Worm (Caenorhabditis elegans) whole organism, L4/young adult: ENCODE measurements around the gene clec-218.

ENCODE experiments used
- W03F9.2 ChIP-seq: fragments of 150-350 bp; optimal IDR thresholded peaks from 2 replicates; lab custom pipeline; 2014; ENCODE audit warnings: missing biosample characterization, missing genetic modification characterization
- dao-5 ChIP-seq: sonication (generic microtip); optimal IDR thresholded peaks from 2 replicates; lab custom pipeline; 2016; ENCODE audit warnings: missing genotype, missing genetic modification characterization, moderate library complexity, missing compliant biosample characterization
- him-1 ChIP-seq: sonication (generic microtip); optimal IDR thresholded peaks from 2 replicates; lab custom pipeline; 2016; ENCODE audit warnings: missing genotype, missing genetic modification reagents, missing genetic modification characterization, missing compliant biosample characterization

clec-218 gene

ce11 chrV:8284800-8285199 lies 22.9 kb upstream of the clec-218 start, which contains the start of gene slc-17.5:
Gene slc-17.5, minus strand, starts transcription at chrV:8284900.
- TF ChIP-seq W03F9.2 (tag; lab: Kevin White, UChicago) = no peak
- TF ChIP-seq him-1 (tag; lab: Kevin White, UChicago) = no peak
- no peak for TF ChIP-seq dao-5 (tag; lab: Kevin White, UChicago)

ce11 chrV:8285455-8285854 lies 22.3 kb upstream of the clec-218 start:
- no peak for TF ChIP-seq him-1 (tag; lab: Kevin White, UChicago)
- TF ChIP-seq W03F9.2 (tag; lab: Kevin White, UChicago) = no peak
- TF ChIP-seq dao-5 (tag; lab: Kevin White, UChicago) = no peak

- TF ChIP-seq him-1 (tag; lab: Kevin White, UChicago) (no peak), dao-5 (tag; lab: Kevin White, UChicago) (no peak), W03F9.2 (tag; lab: Kevin White, UChicago) (no peak)
Observed at ce11 chrV:8288125-8288806, 19.5 kb upstream of the clec-218 start.

DNA sequence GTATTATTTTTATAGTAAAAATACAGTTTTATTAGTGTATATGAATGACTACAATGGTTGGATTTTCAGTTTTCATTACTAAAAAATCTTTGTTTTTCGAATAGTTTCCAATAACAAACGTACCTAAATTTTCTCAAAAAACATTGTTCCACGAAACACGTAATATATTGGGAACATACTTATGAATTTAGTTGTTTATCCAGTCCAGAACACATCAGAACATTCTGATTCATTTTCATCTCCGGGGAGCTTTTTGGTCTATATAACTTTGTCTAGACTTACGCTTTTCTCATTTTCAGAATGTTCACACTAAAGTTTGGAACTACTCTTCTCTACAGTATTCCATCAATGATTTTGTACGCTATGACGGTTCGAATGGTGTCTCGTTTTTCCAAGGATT lies 16.0 kb upstream of the clec-218 start, which contains the start of gene srg-33:
srg-33 (plus strand) TSS at position 301 of the 400 bp plus-strand sequence.
- TF ChIP-seq him-1 (tag; lab: Kevin White, UChicago) = no peak

DNA sequence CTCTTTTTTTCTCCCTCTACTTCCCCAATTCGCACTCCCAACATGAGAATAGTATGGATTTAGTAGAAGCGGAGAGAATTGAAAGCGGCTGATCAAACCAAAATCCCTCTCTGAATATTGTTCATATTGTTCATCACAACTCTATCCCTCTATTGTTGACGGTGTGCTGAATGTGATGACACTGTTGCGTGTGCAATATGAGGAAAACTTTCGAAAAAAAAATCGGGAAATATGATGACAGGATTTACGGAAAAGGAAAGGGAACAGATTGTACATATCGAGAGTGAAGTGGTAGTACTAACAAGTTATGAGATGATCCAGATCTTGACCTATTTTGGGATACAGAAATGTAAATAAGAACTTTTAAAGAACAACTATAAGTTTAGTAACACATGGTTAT lies 11.9 kb upstream of the clec-218 start, which contains the start of gene smex-1:
smex-1 (minus strand) TSS at position 101 of the 400 bp plus-strand sequence.
- no peak for TF ChIP-seq him-1 (tag; lab: Kevin White, UChicago)
- no peak for TF ChIP-seq W03F9.2 (tag; lab: Kevin White, UChicago)
- no peak for TF ChIP-seq dao-5 (tag; lab: Kevin White, UChicago)

ce11 chrV:8297504-8297903 lies 10.2 kb upstream of the clec-218 start, which contains the start of gene W02D7.4:
Gene W02D7.4, minus strand, starts transcription at chrV:8297604.
- TF ChIP-seq W03F9.2 (tag; lab: Kevin White, UChicago) (no peak), him-1 (tag; lab: Kevin White, UChicago) (no peak), dao-5 (tag; lab: Kevin White, UChicago) (no peak)

DNA sequence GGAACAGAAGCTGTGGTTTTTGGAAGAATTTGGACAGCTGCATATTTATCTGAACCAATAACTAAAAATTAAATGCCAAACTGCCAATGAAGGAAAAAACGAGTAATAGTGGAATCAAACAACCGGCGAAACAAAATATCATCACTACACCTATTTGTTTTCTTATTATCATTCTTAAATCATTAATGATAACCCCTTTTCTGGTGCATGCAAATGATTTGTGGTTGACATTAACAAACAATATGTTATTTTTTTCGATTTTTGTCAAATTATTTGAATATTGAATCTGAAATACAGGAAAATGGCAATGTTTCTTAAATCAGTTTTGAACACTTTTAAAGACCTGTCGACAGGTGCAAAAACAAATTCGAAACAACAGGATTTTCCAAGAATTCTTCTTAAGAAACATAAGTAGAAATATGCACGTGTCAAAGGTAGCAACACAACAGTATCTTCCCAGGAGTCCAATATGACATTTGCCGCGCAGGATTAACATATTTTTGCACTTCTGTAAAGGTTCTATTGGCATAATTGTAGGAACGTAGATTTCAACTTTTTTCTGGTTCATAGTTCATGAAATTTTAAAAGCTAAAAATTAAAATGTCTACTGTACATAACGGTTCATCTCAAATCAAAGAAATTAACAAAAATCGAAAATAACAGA lies 8.4 kb upstream of the clec-218 start, which contains the start of gene W02D7.5:
W02D7.5 (minus strand) TSS at position 51 of the 664 bp plus-strand sequence.
- TF ChIP-seq him-1 (tag; lab: Kevin White, UChicago) (no peak), dao-5 (tag; lab: Kevin White, UChicago) (no peak), W03F9.2 (tag; lab: Kevin White, UChicago) (no peak)

- TF ChIP-seq W03F9.2 (tag; lab: Kevin White, UChicago) = peak; percentile 42
- no peak for TF ChIP-seq dao-5 (tag; lab: Kevin White, UChicago)
Observed at ce11 chrV:8300935-8301535, 6.7 kb upstream of the clec-218 start, which contains the start of gene W02D7.6. Gene W02D7.6, minus strand, starts transcription at chrV:8301507.

ce11 chrV:8302522-8302921 lies 5.2 kb upstream of the clec-218 start, which contains the start of gene sel-9:
Gene sel-9, minus strand, starts transcription at chrV:8302580.
- TF ChIP-seq W03F9.2 (tag; lab: Kevin White, UChicago) (no peak), dao-5 (tag; lab: Kevin White, UChicago) (no peak), him-1 (tag; lab: Kevin White, UChicago) (no peak)

DNA sequence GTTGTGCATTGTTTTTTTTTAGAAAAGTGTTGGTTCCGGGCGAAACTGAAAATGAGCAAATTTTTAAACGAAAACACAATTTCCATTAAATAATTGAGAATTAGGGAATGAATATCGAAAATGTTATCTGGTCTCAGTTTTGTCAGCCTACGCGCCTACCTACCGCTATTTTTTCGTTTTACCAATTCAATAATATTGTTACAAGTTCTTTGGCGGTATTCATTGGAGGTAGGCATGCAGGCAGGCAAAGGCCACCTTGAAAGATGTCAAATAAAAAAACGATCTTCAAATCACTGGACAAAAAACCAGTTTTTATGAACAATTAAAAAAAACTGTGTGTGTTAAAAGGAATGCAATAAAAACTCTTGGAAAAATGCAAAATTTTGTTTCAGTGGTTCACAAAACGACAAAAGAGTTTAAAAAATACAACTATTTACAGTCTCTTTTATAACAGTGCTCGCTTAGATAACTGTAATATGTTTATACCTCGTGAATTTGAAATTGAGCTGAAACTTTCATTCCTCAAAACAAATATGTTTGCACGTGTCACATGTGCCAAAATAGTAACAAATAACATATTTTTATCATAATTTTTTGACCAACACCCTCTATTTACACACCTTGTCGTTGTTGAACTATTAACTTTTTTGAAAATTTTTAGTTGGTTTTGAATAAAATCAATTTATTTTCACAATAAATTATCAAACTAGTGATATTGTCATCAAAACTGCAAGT lies 3.1 kb upstream of the clec-218 start, which contains the start of gene W02D7.11:
W02D7.11 (minus strand) TSS at position 51 of the 735 bp plus-strand sequence.
- TF ChIP-seq dao-5 (tag; lab: Kevin White, UChicago) (no peak), W03F9.2 (tag; lab: Kevin White, UChicago) (no peak), him-1 (tag; lab: Kevin White, UChicago) (no peak)

- TF ChIP-seq him-1 (tag; lab: Kevin White, UChicago) (no peak), W03F9.2 (tag; lab: Kevin White, UChicago) (no peak), dao-5 (tag; lab: Kevin White, UChicago) (no peak)
Observed at ce11 chrV:8305940-8306339, 1.8 kb upstream of the clec-218 start.

ce11 chrV:8306366-8306765 lies 1.4 kb upstream of the clec-218 start, which contains the start of gene W02D7.8:
Gene W02D7.8, minus strand, starts transcription at chrV:8306466.
- TF ChIP-seq dao-5 (tag; lab: Kevin White, UChicago) = no peak
- no peak for TF ChIP-seq him-1 (tag; lab: Kevin White, UChicago)
- no peak for TF ChIP-seq W03F9.2 (tag; lab: Kevin White, UChicago)
